Worm (Caenorhabditis elegans) whole organism, early embryonic: ENCODE measurements around the gene nfm-1.

Experiments
- B0310.2 ChIP-seq: sonication (generic microtip); optimal IDR thresholded peaks from 2 replicates; lab custom pipeline; 2016; ENCODE audit warnings: mild to moderate bottlenecking, missing genetic modification characterization, missing compliant biosample characterization
- F13C5.2 ChIP-seq: sonication (generic microtip); optimal IDR thresholded peaks from 2 replicates; lab custom pipeline; 2017; ENCODE audit warnings: mild to moderate bottlenecking, missing genetic modification characterization, inconsistent platforms, missing compliant biosample characterization
- aly-1 ChIP-seq: sonication (generic microtip); optimal IDR thresholded peaks from 2 replicates; lab custom pipeline; 2016; ENCODE audit warnings: missing genetic modification characterization, missing compliant biosample characterization
- ama-1 ChIP-seq: fragments of 150-350 bp; optimal IDR thresholded peaks from 2 replicates; lab custom pipeline; 2014
- ceh-13 ChIP-seq: fragments of 200-800 bp; sonication (Bioruptor generic); optimal IDR thresholded peaks from 2 replicates; lab custom pipeline; 2018; ENCODE audit warnings: mild to moderate bottlenecking, missing genetic modification characterization, missing compliant biosample characterization
- ceh-36 ChIP-seq: sonication (generic microtip); optimal IDR thresholded peaks from 2 replicates; lab custom pipeline; 2016; ENCODE audit warnings: missing genetic modification characterization, inconsistent platforms, missing compliant biosample characterization
- ets-7 ChIP-seq: sonication (generic microtip); optimal IDR thresholded peaks from 2 replicates; lab custom pipeline; 2016; ENCODE audit warnings: missing genotype, missing genetic modification characterization, missing compliant biosample characterization
- flt-1 ChIP-seq: fragments of 200-800 bp; sonication (Bioruptor generic); IDR thresholded peaks from 2 replicates; pipeline ENCODE4 v1.3.6; 2022; ENCODE audit warnings: missing genetic modification characterization, missing compliant biosample characterization
- hmbx-1 ChIP-seq: sonication (generic microtip); optimal IDR thresholded peaks from 2 replicates; lab custom pipeline; 2016; ENCODE audit warnings: mild to moderate bottlenecking, missing genetic modification characterization, missing compliant biosample characterization
- hmg-4 ChIP-seq: fragments of 200-800 bp; sonication (Bioruptor generic); optimal IDR thresholded peaks from 2 replicates; lab custom pipeline; 2018; ENCODE audit warnings: mild to moderate bottlenecking, missing genetic modification characterization, missing compliant biosample characterization
- hnd-1 ChIP-seq: sonication (generic microtip); optimal IDR thresholded peaks from 2 replicates; lab custom pipeline; 2016; ENCODE audit warnings: missing genetic modification characterization, missing compliant biosample characterization
- pes-1 ChIP-seq: fragments of 200-800 bp; sonication (Bioruptor generic); IDR thresholded peaks from 2 replicates; pipeline ENCODE4 v1.3.6; 2022; ENCODE audit warnings: missing genetic modification reagents, missing genetic modification characterization, missing compliant biosample characterization
- scrt-1 ChIP-seq: fragments of 200-800 bp; sonication (Bioruptor generic); IDR thresholded peaks from 2 replicates; pipeline ENCODE4 v1.3.6; 2022; ENCODE audit warnings: missing genetic modification characterization, missing compliant biosample characterization
- sea-1 ChIP-seq: fragments of 200-800 bp; sonication (Bioruptor generic); conservative IDR thresholded peaks from 2 replicates; pipeline ENCODE4 v1.3.6; 2022; ENCODE audit warnings: missing genetic modification characterization, missing compliant biosample characterization
- tbx-11 ChIP-seq: fragments of 200-800 bp; sonication (Bioruptor generic); IDR thresholded peaks from 2 replicates; pipeline ENCODE4 v1.3.6; 2022; ENCODE audit warnings: missing genetic modification characterization, missing compliant biosample characterization
- tbx-37 ChIP-seq: fragments of 200-800 bp; sonication (Bioruptor generic); conservative IDR thresholded peaks from 2 replicates; pipeline ENCODE4 v1.3.6; 2022; ENCODE audit warnings: missing genetic modification reagents, missing genetic modification characterization, missing compliant biosample characterization
- tra-4 ChIP-seq: sonication (generic microtip); optimal IDR thresholded peaks from 2 replicates; lab custom pipeline; 2017; ENCODE audit warnings: missing genetic modification characterization, missing compliant biosample characterization

Gene nfm-1

ce11 chrIII:6176761-6177160, 17.5 kb downstream of the nfm-1 start, which contains the start of gene F42A10.6:
Gene F42A10.6 (minus strand): TSS chrIII:6176861.
- TF ChIP-seq ama-1 (lab: Kevin White, UChicago) (no peak), aly-1 (tag; lab: Kevin White, UChicago) (no peak), hmg-4 (GFP tag; lab: Kevin White, UChicago) (no peak), ceh-13 (no peak)

DNA sequence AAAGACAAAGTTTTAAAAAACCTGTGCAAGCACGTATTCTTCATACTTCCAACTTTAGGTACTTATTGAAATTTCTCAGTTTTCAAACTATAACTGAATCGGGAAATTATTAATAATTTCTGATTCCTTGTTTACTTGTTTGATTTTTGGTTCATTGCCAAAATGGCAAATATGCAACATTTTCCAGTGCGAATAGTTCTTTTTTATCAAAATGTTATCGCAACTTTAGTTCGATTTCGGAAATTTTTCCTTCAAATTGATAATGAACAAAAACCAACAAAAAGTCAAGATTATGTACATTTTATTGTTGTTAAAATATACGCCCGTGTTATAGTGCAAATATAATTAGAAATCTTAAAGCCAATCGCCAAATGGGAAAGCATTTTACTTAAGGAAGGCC, 18.4 kb downstream of the nfm-1 start:
- no peak for TF ChIP-seq tra-4 (tag; lab: Kevin White, UChicago)
- no peak for TF ChIP-seq hmg-4 (GFP tag; lab: Kevin White, UChicago)
- no peak for TF ChIP-seq sea-1 (GFP tag; lab: Robert Waterston, UW)
- no peak for TF ChIP-seq scrt-1
- TF ChIP-seq hmbx-1: no peak
- TF ChIP-seq F13C5.2 (tag; lab: Kevin White, UChicago): no peak

ce11 chrIII:6178586-6178985, 19.3 kb downstream of the nfm-1 start, which contains the start of gene F42A10.7:
Gene F42A10.7 (minus strand): TSS chrIII:6178686.
- TF ChIP-seq sea-1 (GFP tag; lab: Robert Waterston, UW) (no peak), tra-4 (tag; lab: Kevin White, UChicago) (no peak), aly-1 (tag; lab: Kevin White, UChicago) (no peak), pes-1 (GFP tag; lab: Robert Waterston, UW) (no peak), B0310.2 (no peak), ceh-13 (no peak), ama-1 (lab: Kevin White, UChicago) (no peak), ets-7 (tag; lab: Kevin White, UChicago) (no peak), hmbx-1 (no peak), hnd-1 (tag; lab: Kevin White, UChicago) (no peak), F13C5.2 (tag; lab: Kevin White, UChicago) (no peak), tbx-37 (GFP tag; lab: Robert Waterston, UW) (no peak), scrt-1 (no peak), hmg-4 (GFP tag; lab: Kevin White, UChicago) (no peak)

DNA sequence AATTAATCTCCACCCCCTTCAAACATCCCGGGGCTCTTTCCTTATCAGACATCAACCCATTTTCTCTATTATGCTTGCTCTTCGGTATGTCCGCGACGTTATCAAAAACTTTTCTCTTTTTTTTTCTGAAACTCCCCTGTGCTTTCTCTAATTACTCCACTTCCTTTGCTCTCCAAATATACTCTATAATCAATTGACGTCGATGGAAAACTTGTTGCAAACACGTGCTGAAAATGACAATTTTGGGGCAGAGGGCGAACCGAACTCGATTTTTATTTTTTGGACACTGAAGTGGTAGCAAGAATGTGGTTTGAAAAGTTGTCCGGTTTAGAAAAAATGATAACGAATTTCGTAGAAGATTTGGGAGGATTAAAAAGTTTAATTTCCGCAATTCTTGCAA, 19.8 kb downstream of the nfm-1 start:
- no peak for TF ChIP-seq tbx-11 (GFP tag; lab: Robert Waterston, UW)
- no peak for TF ChIP-seq pes-1 (GFP tag; lab: Robert Waterston, UW)
- TF ChIP-seq ceh-13: no peak
- TF ChIP-seq tra-4 (tag; lab: Kevin White, UChicago): no peak
- no peak for TF ChIP-seq sea-1 (GFP tag; lab: Robert Waterston, UW)
- no peak for TF ChIP-seq B0310.2
- TF ChIP-seq ets-7 (tag; lab: Kevin White, UChicago): no peak
- no peak for TF ChIP-seq hmbx-1
- no peak for TF ChIP-seq tbx-37 (GFP tag; lab: Robert Waterston, UW)
- TF ChIP-seq F13C5.2 (tag; lab: Kevin White, UChicago): no peak
- no peak for TF ChIP-seq scrt-1
- no peak for TF ChIP-seq ceh-36 (tag; lab: Kevin White, UChicago)
- TF ChIP-seq flt-1 (GFP tag; lab: Robert Waterston, UW): no peak
- no peak for TF ChIP-seq hmg-4 (GFP tag; lab: Kevin White, UChicago)
- no peak for TF ChIP-seq aly-1 (tag; lab: Kevin White, UChicago)

ce11 chrIII:6180294-6180693, 21.0 kb downstream of the nfm-1 start:
- TF ChIP-seq tbx-37 (GFP tag; lab: Robert Waterston, UW) (no peak), F13C5.2 (tag; lab: Kevin White, UChicago) (no peak), hmg-4 (GFP tag; lab: Kevin White, UChicago) (no peak), tbx-11 (GFP tag; lab: Robert Waterston, UW) (no peak), ama-1 (lab: Kevin White, UChicago) (no peak), sea-1 (GFP tag; lab: Robert Waterston, UW) (no peak), aly-1 (tag; lab: Kevin White, UChicago) (no peak), flt-1 (GFP tag; lab: Robert Waterston, UW) (no peak), B0310.2 (no peak)

DNA sequence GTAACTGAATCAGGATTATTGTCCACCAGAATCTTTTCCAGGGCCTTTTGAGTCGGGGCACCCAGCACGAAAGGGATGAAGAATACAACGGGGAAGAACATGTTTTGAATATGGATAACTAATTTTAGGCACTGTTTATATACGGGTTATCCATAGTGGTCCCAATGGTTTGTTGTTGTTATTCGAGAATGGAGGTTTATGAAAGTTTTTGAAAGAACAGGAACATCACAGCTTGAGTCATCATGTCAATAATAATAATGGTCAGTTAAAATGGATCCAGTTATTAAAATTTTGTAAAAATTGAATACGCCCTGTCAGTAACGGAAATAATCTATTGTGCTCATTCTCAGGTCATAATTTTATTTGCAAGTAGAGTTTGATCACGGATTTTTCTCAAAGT, 23.9 kb downstream of the nfm-1 start, which contains the start of gene nas-28:
Gene nas-28 (minus strand): TSS at position 101 of the 400 bp plus-strand sequence.
- no peak for TF ChIP-seq flt-1 (GFP tag; lab: Robert Waterston, UW)
- TF ChIP-seq tra-4 (tag; lab: Kevin White, UChicago): no peak
- TF ChIP-seq B0310.2: no peak

DNA sequence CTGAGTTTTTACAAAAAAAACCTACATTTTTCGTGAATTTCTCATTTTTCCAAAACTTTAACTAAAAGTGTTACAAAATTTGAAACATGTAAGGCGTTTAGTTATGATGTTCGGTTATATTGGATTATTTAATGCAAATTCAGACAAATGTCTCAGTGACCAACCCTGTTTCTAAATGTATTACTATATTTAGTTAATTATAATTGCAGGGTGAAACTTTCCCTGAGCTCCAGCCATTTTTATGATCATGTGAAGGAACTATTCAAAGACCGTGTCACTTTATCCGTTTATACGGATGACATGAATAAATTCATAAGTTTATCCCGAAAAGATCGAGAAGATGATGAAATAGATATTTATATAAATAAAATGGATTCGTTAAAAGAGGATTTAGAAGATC, 31.6 kb downstream of the nfm-1 start, which contains the start of gene C23G10.5:
Gene C23G10.5 (plus strand): TSS at position 301 of the 400 bp plus-strand sequence.
- TF ChIP-seq hmg-4 (GFP tag; lab: Kevin White, UChicago): no peak
- TF ChIP-seq ceh-13: no peak

- TF ChIP-seq aly-1 (tag; lab: Kevin White, UChicago) (no peak), sea-1 (GFP tag; lab: Robert Waterston, UW) (no peak), tbx-37 (GFP tag; lab: Robert Waterston, UW) (no peak), hmg-4 (GFP tag; lab: Kevin White, UChicago) (no peak), hmbx-1 (no peak), pes-1 (GFP tag; lab: Robert Waterston, UW) (no peak), ama-1 (lab: Kevin White, UChicago) (no peak), ceh-13 (no peak), B0310.2 (no peak), F13C5.2 (tag; lab: Kevin White, UChicago) (no peak), ceh-36 (tag; lab: Kevin White, UChicago) (no peak), scrt-1 (no peak), tra-4 (tag; lab: Kevin White, UChicago) (no peak), ets-7 (tag; lab: Kevin White, UChicago) (no peak), tbx-11 (GFP tag; lab: Robert Waterston, UW) (no peak), hnd-1 (tag; lab: Kevin White, UChicago) (no peak), flt-1 (GFP tag; lab: Robert Waterston, UW) (no peak)
These were observed 35.2 kb downstream of the nfm-1 start, which contains the start of gene ugt-66 for ce11 chrIII:6194480-6194879. Gene ugt-66 (minus strand): TSS chrIII:6194580.
